Worm (Caenorhabditis elegans) whole organism, L1 larva: ENCODE data around the gene F41E6.5.

ENCODE experiments used
- Y116A8C.19 ChIP-seq: sonication (generic microtip); optimal IDR thresholded peaks from 2 replicates; lab custom pipeline; 2016; ENCODE audit warnings: missing compliant biosample characterization, missing genetic modification characterization, borderline replicate concordance
- ama-1 ChIP-seq: fragments of 150-350 bp; optimal IDR thresholded peaks from 2 replicates; lab custom pipeline; 2014
- blmp-1 ChIP-seq: fragments of 150-350 bp; optimal IDR thresholded peaks from 2 replicates; lab custom pipeline; 2014; ENCODE audit warnings: missing biosample characterization, missing genetic modification characterization
- ceh-8 ChIP-seq: fragments of 200-800 bp; sonication (Bioruptor generic); optimal IDR thresholded peaks from 2 replicates; lab custom pipeline; 2018; ENCODE audit warnings: mild to moderate bottlenecking, missing genetic modification characterization, moderate library complexity, missing compliant biosample characterization
- ceh-82 ChIP-seq, 3 experiments: fragments of 150-350 bp in 1 of 3; sonication (generic microtip) in 2 of 3; optimal IDR thresholded peaks; 2 replicates each; lab custom pipeline; 2014 to 2017; ENCODE audit warnings: missing biosample characterization in 3 of 3, missing genetic modification characterization in 3 of 3
- ceh-90 ChIP-seq: sonication (generic microtip); optimal IDR thresholded peaks from 2 replicates; lab custom pipeline; 2016; ENCODE audit warnings: missing genetic modification characterization, missing compliant biosample characterization
- ces-1 ChIP-seq: fragments of 150-350 bp; optimal IDR thresholded peaks from 2 replicates; lab custom pipeline; 2014; ENCODE audit warnings: missing biosample characterization, missing genetic modification reagents, missing genetic modification characterization
- efl-1 ChIP-seq, 4 experiments: fragments of 150-350 bp; optimal IDR thresholded peaks in 3 of 4; peaks in 1 of 4; 1 replicate in 1 of 4; 2 replicates in 3 of 4; lab custom pipeline; 2014; ENCODE audit warnings: missing biosample characterization in 2 of 4, missing genetic modification characterization in 2 of 4, missing genetic modification reagents in 2 of 4
- elt-2 ChIP-seq: sonication (generic microtip); optimal IDR thresholded peaks from 2 replicates; lab custom pipeline; 2016; ENCODE audit warnings: missing genetic modification characterization, mild to moderate bottlenecking, inconsistent platforms, missing compliant biosample characterization, missing genetic modification reagents
- elt-3 ChIP-seq, 6 experiments: fragments of 150-350 bp in 1 of 6; sonication (generic microtip); optimal IDR thresholded peaks; 2 replicates each; lab custom pipeline; 2017 to 2018; ENCODE audit warnings: missing biosample characterization in 6 of 6, missing genetic modification characterization in 6 of 6, inconsistent platforms in 1 of 6
- ets-5 ChIP-seq: fragments of 200-800 bp; sonication (Bioruptor generic); IDR thresholded peaks from 2 replicates; pipeline ENCODE4 v1.3.6; 2022; ENCODE audit warnings: missing genetic modification characterization, missing compliant biosample characterization
- fkh-8 ChIP-seq: sonication (generic microtip); optimal IDR thresholded peaks from 2 replicates; lab custom pipeline; 2016; ENCODE audit warnings: mild to moderate bottlenecking, missing genetic modification characterization, missing compliant biosample characterization
- hlh-17 ChIP-seq: fragments of 200-800 bp; sonication (Bioruptor generic); optimal IDR thresholded peaks from 2 replicates; lab custom pipeline; 2018; ENCODE audit warnings: missing genetic modification characterization, mild to moderate bottlenecking, missing compliant biosample characterization, moderate library complexity, borderline replicate concordance
- lin-14 ChIP-seq: fragments of 200-800 bp; sonication (Bioruptor generic); optimal IDR thresholded peaks from 2 replicates; lab custom pipeline; 2018; ENCODE audit warnings: mild to moderate bottlenecking, missing genetic modification characterization, moderate library complexity, missing compliant biosample characterization
- lin-35 ChIP-seq, 2 experiments: fragments of 150-350 bp; optimal IDR thresholded peaks; 2 replicates each; lab custom pipeline; 2014; ENCODE audit warnings: missing biosample characterization in 2 of 2, missing genetic modification characterization in 2 of 2, missing genetic modification reagents in 2 of 2
- lir-3 ChIP-seq: sonication (generic microtip); optimal IDR thresholded peaks from 2 replicates; lab custom pipeline; 2016; ENCODE audit warnings: mild to moderate bottlenecking, missing genetic modification characterization, moderate library complexity, missing compliant biosample characterization; ENCODE audit not compliant: poor library complexity
- lsy-2 ChIP-seq, 2 experiments: fragments of 150-350 bp; optimal IDR thresholded peaks; 2 replicates each; lab custom pipeline; 2014; ENCODE audit warnings: missing biosample characterization in 2 of 2, missing genetic modification characterization in 2 of 2
- mdl-1 ChIP-seq, 2 experiments: fragments of 150-350 bp; optimal IDR thresholded peaks; 2 replicates each; lab custom pipeline; 2014 to 2017; ENCODE audit warnings: missing biosample characterization in 2 of 2, missing genetic modification characterization in 2 of 2, inconsistent platforms in 1 of 2
- mef-2 ChIP-seq: fragments of 150-350 bp; optimal IDR thresholded peaks from 2 replicates; lab custom pipeline; 2014; ENCODE audit warnings: missing biosample characterization, missing genetic modification characterization
- mep-1 ChIP-seq: fragments of 150-350 bp; optimal IDR thresholded peaks from 2 replicates; lab custom pipeline; 2014; ENCODE audit warnings: missing biosample characterization, missing genetic modification characterization
- nhr-19 ChIP-seq: fragments of 200-800 bp; sonication (Bioruptor generic); conservative IDR thresholded peaks from 2 replicates; pipeline ENCODE4 v1.3.6; 2022; ENCODE audit warnings: missing genetic modification characterization, missing compliant biosample characterization
- nhr-20 ChIP-seq: sonication (generic microtip); optimal IDR thresholded peaks from 2 replicates; lab custom pipeline; 2016; ENCODE audit warnings: mild to moderate bottlenecking, missing genetic modification characterization, missing compliant biosample characterization
- nhr-47 ChIP-seq: sonication (generic microtip); optimal IDR thresholded peaks from 2 replicates; lab custom pipeline; 2016; ENCODE audit warnings: mild to moderate bottlenecking, missing genetic modification characterization, moderate library complexity, missing compliant biosample characterization
- nhr-71 ChIP-seq: sonication (generic microtip); optimal IDR thresholded peaks from 2 replicates; lab custom pipeline; 2016; ENCODE audit warnings: mild to moderate bottlenecking, missing genetic modification characterization, moderate library complexity, missing compliant biosample characterization
- nhr-85 ChIP-seq: sonication (generic microtip); peaks from one replicate; lab custom pipeline; 2016; ENCODE audit warnings: missing genetic modification characterization, inconsistent platforms, missing compliant biosample characterization
- nhr-90 ChIP-seq: sonication (generic microtip); optimal IDR thresholded peaks from 2 replicates; lab custom pipeline; 2016; ENCODE audit warnings: mild to moderate bottlenecking, missing genetic modification characterization, missing compliant biosample characterization; ENCODE audit not compliant: poor library complexity
- skn-1 ChIP-seq: fragments of 150-350 bp; optimal IDR thresholded peaks from 2 replicates; lab custom pipeline; 2014; ENCODE audit warnings: missing biosample characterization, missing genetic modification characterization
- snpc-4 ChIP-seq: fragments of 150-350 bp; optimal IDR thresholded peaks from 2 replicates; lab custom pipeline; 2014; ENCODE audit warnings: missing biosample characterization, missing genetic modification characterization
- snu-23 ChIP-seq: sonication (generic microtip); optimal IDR thresholded peaks from 2 replicates; lab custom pipeline; 2016; ENCODE audit warnings: missing genetic modification characterization, missing compliant biosample characterization
- sptf-1 ChIP-seq: fragments of 150-350 bp; optimal IDR thresholded peaks from 2 replicates; lab custom pipeline; 2014; ENCODE audit warnings: missing biosample characterization, missing genetic modification characterization
- sup-37 ChIP-seq: fragments of 200-800 bp; sonication (Bioruptor generic); optimal IDR thresholded peaks from 2 replicates; lab custom pipeline; 2018; ENCODE audit warnings: mild to moderate bottlenecking, missing genetic modification characterization, missing compliant biosample characterization
- swsn-7 ChIP-seq: sonication (generic microtip); optimal IDR thresholded peaks from 2 replicates; lab custom pipeline; 2016; ENCODE audit warnings: missing genetic modification characterization, missing compliant biosample characterization
- tlp-1 ChIP-seq: fragments of 150-350 bp; optimal IDR thresholded peaks from 2 replicates; lab custom pipeline; 2014; ENCODE audit warnings: missing biosample characterization, missing genetic modification characterization
- unc-130 ChIP-seq: fragments of 150-350 bp; optimal IDR thresholded peaks from 2 replicates; lab custom pipeline; 2017; ENCODE audit warnings: missing biosample characterization, missing genetic modification characterization, inconsistent platforms
- xbp-1 ChIP-seq: sonication (generic microtip); optimal IDR thresholded peaks from 2 replicates; lab custom pipeline; 2016; ENCODE audit warnings: missing genetic modification characterization, missing compliant biosample characterization
- zip-4 ChIP-seq: fragments of 200-800 bp; sonication (Bioruptor generic); optimal IDR thresholded peaks from 2 replicates; lab custom pipeline; 2018; ENCODE audit warnings: mild to moderate bottlenecking, missing genetic modification characterization, moderate library complexity, missing compliant biosample characterization
- ztf-11 ChIP-seq, 2 experiments: sonication (generic microtip); optimal IDR thresholded peaks; 2 replicates each; lab custom pipeline; 2016 to 2017; ENCODE audit warnings: missing genetic modification characterization in 2 of 2, missing biosample characterization in 1 of 2, missing compliant biosample characterization in 1 of 2

F41E6.5 gene

DNA sequence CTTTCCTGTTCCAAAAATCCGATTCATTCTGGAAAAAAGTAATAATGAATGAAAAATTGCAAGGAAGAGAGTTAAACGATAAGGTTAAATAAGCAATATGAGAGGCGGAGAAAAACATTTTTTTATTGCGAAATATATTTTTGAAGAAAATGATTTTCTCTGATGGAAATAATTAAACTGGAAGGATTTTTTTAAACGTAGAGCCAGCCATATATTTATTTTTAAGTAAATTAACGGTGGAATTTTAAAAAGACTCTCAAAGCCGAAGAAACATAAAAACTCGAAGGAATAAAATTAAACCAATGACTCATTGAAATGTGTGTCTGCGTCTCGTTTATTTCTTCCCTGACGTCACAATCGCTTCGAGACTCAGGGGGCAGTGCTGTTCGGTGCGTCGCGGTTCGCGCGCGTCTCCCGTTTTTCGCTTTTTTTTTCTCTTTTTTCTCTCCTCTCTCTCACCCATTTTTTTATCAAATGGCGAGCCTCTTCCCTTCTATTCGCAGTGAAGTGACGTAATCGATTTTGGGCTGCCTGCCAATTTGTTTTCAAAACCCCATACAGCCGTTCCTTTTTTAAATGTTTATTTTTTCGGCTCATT lies 2.9 kb downstream of the F41E6.5 start, which contains the start of gene vps-60 (continued):
- peak in 5 of 6 experiments; percentile 48 to 91 (median 72) for TF ChIP-seq elt-3 (tag; optimal IDR thresholded peaks at IDR 0.05; lab: Kevin White, UChicago)

- no peak for TF ChIP-seq ces-1
- peak; percentile 4 for TF ChIP-seq nhr-47 (tag; lab: Kevin White, UChicago)
- TF ChIP-seq tlp-1 (tag; lab: Kevin White, UChicago), result no peak
- peak; percentile 34 for TF ChIP-seq mep-1 (tag; lab: Kevin White, UChicago)
- peak in 1 of 2 experiments; percentile 16 for TF ChIP-seq lin-35 (GFP tag; optimal IDR thresholded peaks at IDR 0.05; lab: Kevin White, UChicago)
- peak in 1 of 2 experiments; percentile 11 for TF ChIP-seq mdl-1 (tag; optimal IDR thresholded peaks at IDR 0.05; lab: Kevin White, UChicago)
- TF ChIP-seq ets-5 (GFP tag; lab: Robert Waterston, UW), result no peak
- no peak for TF ChIP-seq zip-4 (GFP tag; lab: Kevin White, UChicago)
- no peak for TF ChIP-seq unc-130 (tag; lab: Kevin White, UChicago)
- TF ChIP-seq skn-1 (tag; lab: Kevin White, UChicago), result peak; percentile 16
- TF ChIP-seq snu-23 (GFP tag; lab: Kevin White, UChicago), result peak; percentile 38
- TF ChIP-seq nhr-71 (tag; lab: Kevin White, UChicago), result peak; percentile 45
- no peak for TF ChIP-seq lir-3
- TF ChIP-seq snpc-4 (tag; lab: Kevin White, UChicago), result no peak
- no peak for TF ChIP-seq sup-37 (GFP tag; lab: Kevin White, UChicago)
- TF ChIP-seq mef-2 (tag; lab: Kevin White, UChicago), result no peak
- TF ChIP-seq swsn-7 (tag; lab: Kevin White, UChicago), result peak; percentile 3
- peak; percentile 77 for TF ChIP-seq nhr-85 (tag; lab: Kevin White, UChicago)
- TF ChIP-seq nhr-20 (tag; lab: Kevin White, UChicago), result peak; percentile 42
- TF ChIP-seq nhr-19 (GFP tag; lab: Robert Waterston, UW), result 0 out of 2 replicates have a peak, but pooled peaks have one; percentile 3
- peak in 3 of 6 experiments; percentile 9 to 79 (median 12) for TF ChIP-seq elt-3 (tag; optimal IDR thresholded peaks at IDR 0.05; lab: Kevin White, UChicago)
- no peak for TF ChIP-seq ama-1
- TF ChIP-seq blmp-1, result peak; percentile 85
- peak; percentile 23 for TF ChIP-seq nhr-90 (tag; lab: Kevin White, UChicago)
- no peak for TF ChIP-seq sptf-1 (tag; lab: Kevin White, UChicago)
- peak in 1 of 2 experiments; percentile 18 for TF ChIP-seq lsy-2 (tag; optimal IDR thresholded peaks at IDR 0.05; lab: Kevin White, UChicago)
- TF ChIP-seq lin-14, result peak; percentile 67
Measured at ce11 chrV:8607353-8607850, 4.1 kb downstream of the F41E6.5 start, which contains the start of gene smk-1. TSS of gene smk-1 (plus strand) at chrV:8607800.

DNA sequence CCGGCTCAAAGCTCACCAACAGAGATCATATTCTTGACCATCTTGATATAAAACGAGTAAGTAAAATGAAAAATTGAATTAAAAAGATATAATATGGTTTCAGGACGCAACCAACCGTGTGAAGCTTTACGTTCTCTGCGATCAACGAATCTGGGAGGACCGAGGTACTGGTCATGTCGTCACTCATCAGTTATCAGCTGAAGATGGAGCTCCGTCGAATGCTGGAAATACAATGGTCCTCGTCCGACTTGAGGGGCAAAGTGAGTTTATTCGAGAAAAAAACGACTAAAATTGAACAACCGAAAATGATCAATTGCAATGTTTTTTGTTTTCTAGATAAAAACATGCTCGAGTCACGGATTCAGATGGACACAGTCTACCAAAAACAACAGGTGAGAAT lies 5.2 kb downstream of the F41E6.5 start:
- TF ChIP-seq ceh-8 (GFP tag; lab: Kevin White, UChicago) (no peak), efl-1 (optimal IDR thresholded peaks at IDR 0.05; lab: Kevin White, UChicago) (no peak), efl-1 (GFP tag; optimal IDR thresholded peaks at IDR 0.05 in 1 of 2; lab: Kevin White, UChicago) (peak in 1 of 2 experiments; percentile 50)

ce11 chrV:8609776-8610529 lies 6.7 kb downstream of the F41E6.5 start:
- TF ChIP-seq mdl-1 (tag; optimal IDR thresholded peaks at IDR 0.05; lab: Kevin White, UChicago), result peak in 1 of 2 experiments; percentile 21
- TF ChIP-seq hlh-17, result no peak
- no peak for TF ChIP-seq ztf-11 (tag; optimal IDR thresholded peaks at IDR 0.05; lab: Kevin White, UChicago)
- TF ChIP-seq ceh-90 (tag; lab: Kevin White, UChicago), result no peak
- peak; percentile 42 for TF ChIP-seq fkh-8 (tag; lab: Kevin White, UChicago)
- TF ChIP-seq nhr-47 (tag; lab: Kevin White, UChicago), result peak; percentile 19
- no peak for TF ChIP-seq Y116A8C.19 (tag; lab: Kevin White, UChicago)
- no peak for TF ChIP-seq elt-3 (tag; optimal IDR thresholded peaks at IDR 0.05; lab: Kevin White, UChicago)
- TF ChIP-seq lsy-2 (tag; optimal IDR thresholded peaks at IDR 0.05; lab: Kevin White, UChicago), result peak in 1 of 2 experiments; percentile 22
- no peak for TF ChIP-seq elt-2 (tag; lab: Kevin White, UChicago)
- peak; percentile 13 for TF ChIP-seq blmp-1
- peak; percentile 0 for TF ChIP-seq nhr-71 (tag; lab: Kevin White, UChicago)
- peak in 1 of 3 experiments; percentile 21 for TF ChIP-seq ceh-82 (tag; optimal IDR thresholded peaks at IDR 0.05; lab: Kevin White, UChicago)
- peak; percentile 79 for TF ChIP-seq lin-14
- TF ChIP-seq xbp-1, result peak; percentile 7
